Fruit fly (Drosophila melanogaster): ENCODE measurements around the gene rux.

rux gene

DNA sequence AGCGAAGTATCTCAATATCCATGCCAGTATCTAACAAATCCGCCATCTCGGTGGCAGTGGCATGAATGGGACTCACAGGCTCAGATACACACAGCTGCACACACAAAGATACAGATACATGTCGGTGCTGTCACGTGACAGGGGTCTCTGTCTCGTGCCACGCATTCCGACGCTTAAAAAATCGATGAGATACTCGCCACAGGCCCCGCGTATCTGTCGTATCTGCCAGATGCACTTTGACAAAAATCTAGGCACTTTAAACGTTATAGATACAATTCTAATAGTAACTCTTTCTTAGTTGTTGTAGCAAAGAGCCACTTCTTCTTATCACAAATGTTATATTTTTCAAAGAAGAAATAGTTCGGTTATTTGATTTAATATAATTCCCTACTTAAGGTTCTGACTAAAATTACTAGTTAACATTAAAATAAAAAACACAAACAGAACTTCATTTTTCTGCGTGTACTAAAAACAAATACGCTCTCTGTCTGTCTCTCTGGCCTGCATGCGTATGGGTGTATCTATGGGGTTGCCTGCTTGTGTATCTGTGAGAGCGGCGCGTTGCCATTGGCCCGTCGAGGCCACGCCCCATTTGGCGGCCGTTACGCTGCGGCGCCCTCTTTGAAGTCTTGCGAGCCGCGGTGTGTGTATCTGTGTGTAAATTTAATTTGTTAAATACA lies 36.7 kb downstream of the rux start, which contains the start of gene CG4766 (continued):
- TF ChIP-seq chif (GFP tag; optimal IDR thresholded peaks at IDR 0.05) (peak; percentile 70 to 93), fu2 (GFP tag; optimal IDR thresholded peaks at IDR 0.05) (peak; percentile 64), Nf-YB (GFP tag; optimal IDR thresholded peaks at IDR 0.05) (peak; percentile 98), prd (optimal IDR thresholded peaks at IDR 0.05) (no peak), prd (GFP tag; IDR thresholded peaks at IDR 0.05) (peak; percentile 87), CG8388 (GFP tag; optimal IDR thresholded peaks at IDR 0.05) (peak; percentile 88), Mes4 (GFP tag; optimal IDR thresholded peaks at IDR 0.05) (peak; percentile 81), CG3726 (GFP tag; IDR thresholded peaks at IDR 0.05) (0 out of 3 replicates have a peak, but pooled peaks have one; percentile 46), CG12769 (tag; optimal IDR thresholded peaks at IDR 0.05) (peak; percentile 64), org-1 (GFP tag; optimal IDR thresholded peaks at IDR 0.05) (peak; percentile 84), cwo (GFP tag; optimal IDR thresholded peaks at IDR 0.05) (peak; percentile 89), ind (GFP tag; optimal IDR thresholded peaks at IDR 0.05) (peak; percentile 75), CG10462 (GFP tag; optimal IDR thresholded peaks at IDR 0.05) (peak; percentile 79), Deaf1 (tag; optimal IDR thresholded peaks at IDR 0.05) (peak; percentile 59), Antp (GFP tag; optimal IDR thresholded peaks at IDR 0.05) (peak; percentile 78), Optix (GFP tag; IDR thresholded peaks at IDR 0.05) (no peak), ara (GFP tag; IDR thresholded peaks at IDR 0.05) (peak; percentile 80), emc (GFP tag; optimal IDR thresholded peaks at IDR 0.05) (no peak), Opbp (GFP tag; IDR thresholded peaks at IDR 0.05; ENCODE audit: partially characterized antibody) (no peak), CG15011 (GFP tag; optimal IDR thresholded peaks at IDR 0.05) (peak; percentile 66), CG18764 (GFP tag; optimal IDR thresholded peaks at IDR 0.05) (peak; percentile 64), CG8290 (GFP tag; optimal IDR thresholded peaks at IDR 0.05) (peak; percentile 85), CG8290 (tag; optimal IDR thresholded peaks at IDR 0.05) (peak; percentile 21 to 65), CG17568 (GFP tag; optimal IDR thresholded peaks at IDR 0.05) (peak; percentile 36), mld (GFP tag; IDR thresholded peaks at IDR 0.05; ENCODE audit: partially characterized antibody) (no peak), Scr (GFP tag; IDR thresholded peaks at IDR 0.05; ENCODE audit: partially characterized antibody) (no peak), CG31224 (GFP tag; IDR thresholded peaks at IDR 0.05) (peak; percentile 40; the same call in 1 of the 2 replicates), CG1233 (GFP tag; optimal IDR thresholded peaks at IDR 0.05) (peak; percentile 81), cad (GFP tag; optimal IDR thresholded peaks at IDR 0.05) (no peak), TFAM (GFP tag; optimal IDR thresholded peaks at IDR 0.05) (peak; percentile 21), CHES-1-like (GFP tag; optimal IDR thresholded peaks at IDR 0.05) (peak; percentile 86), Spps (tag; optimal IDR thresholded peaks at IDR 0.05) (peak; percentile 86), dati (GFP tag; IDR thresholded peaks at IDR 0.05) (peak; percentile 44; the same call in 1 of the 2 replicates), CG9817 (tag; optimal IDR thresholded peaks at IDR 0.05) (peak; percentile 65), Dbx (GFP tag; IDR thresholded peaks at IDR 0.05) (peak; percentile 63; the same call in 2 of the 3 replicates), CG13296 (GFP tag; optimal IDR thresholded peaks at IDR 0.05) (peak; percentile 78), CG33213 (GFP tag; optimal IDR thresholded peaks at IDR 0.05) (peak; percentile 51), Atf-2 (GFP tag; optimal IDR thresholded peaks at IDR 0.05) (peak; percentile 86), Ptx1 (GFP tag; IDR thresholded peaks at IDR 0.05) (peak; percentile 84), CG6654 (GFP tag; optimal IDR thresholded peaks at IDR 0.05) (peak; percentile 57), tin (GFP tag; optimal IDR thresholded peaks at IDR 0.05) (peak; percentile 88), Jarid2 (GFP tag; optimal IDR thresholded peaks at IDR 0.05) (peak; percentile 61), lov (optimal IDR thresholded peaks at IDR 0.05) (no peak), lov (GFP tag; IDR thresholded peaks at IDR 0.05) (0 out of 3 replicates have a peak, but pooled peaks have one; percentile 33), CG33557 (GFP tag; optimal IDR thresholded peaks at IDR 0.05) (peak; percentile 94), CG6791 (GFP tag; IDR thresholded peaks at IDR 0.05; ENCODE audit: partially characterized antibody) (no peak), Bgb (GFP tag; IDR thresholded peaks at IDR 0.05; ENCODE audit: partially characterized antibody) (no peak), CG43689 (GFP tag; IDR thresholded peaks at IDR 0.05) (0 out of 2 replicates have a peak, but pooled peaks have one; percentile 22), dm (GFP tag; optimal IDR thresholded peaks at IDR 0.05) (peak; percentile 68), Doc3 (GFP tag; IDR thresholded peaks at IDR 0.05; ENCODE audit: partially characterized antibody) (no peak)

Measured in whole organism, embryonic.